Worm (Caenorhabditis elegans): ENCODE data around the gene K02D10.8.

Gene K02D10.8

DNA sequence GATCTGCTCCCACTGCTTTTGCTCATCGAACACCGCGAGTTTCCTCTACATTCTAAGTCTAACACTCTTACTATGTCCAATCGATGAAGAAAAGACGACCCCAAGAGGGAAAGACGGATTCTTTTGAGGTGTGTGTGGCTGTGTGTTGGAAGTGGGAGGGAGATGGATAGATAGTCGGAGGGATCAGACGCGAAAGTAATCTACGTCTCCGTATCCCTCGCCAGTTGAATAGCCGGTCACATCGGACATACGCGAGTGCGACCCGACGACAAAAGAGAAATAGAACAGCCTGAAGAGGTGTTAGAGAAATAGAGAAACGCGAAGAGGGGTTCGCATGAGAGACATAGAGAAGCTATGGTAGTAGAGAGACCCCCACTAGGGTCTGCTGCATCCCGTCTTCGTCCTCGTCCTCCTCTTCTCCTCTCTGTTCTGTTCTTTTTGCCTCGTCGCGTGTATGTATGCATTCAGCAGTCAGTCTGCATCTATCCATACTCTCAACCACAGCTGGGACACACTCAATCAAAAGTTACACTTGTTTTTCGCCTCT lies 9.5 kb downstream of the K02D10.8 start (continued):
- TF ChIP-seq R02D3.7 (tag; optimal IDR thresholded peaks at IDR 0.05) (no peak), ceh-28 (tag; optimal IDR thresholded peaks at IDR 0.05) (peak; percentile 72), unc-39 (tag; optimal IDR thresholded peaks at IDR 0.05) (no peak), zfp-3 (GFP tag; conservative IDR thresholded peaks at IDR 0.05) (0 out of 2 replicates have a peak, but pooled peaks have one; percentile 14), D1046.2 (GFP tag; IDR thresholded peaks at IDR 0.05) (0 out of 2 replicates have a peak, but pooled peaks have one; percentile 56), ceh-20 (GFP tag; IDR thresholded peaks at IDR 0.05) (peak; percentile 89), daf-12 (tag; optimal IDR thresholded peaks at IDR 0.05) (no peak), aha-1 (tag) (peak; percentile 98), php-3 (GFP tag; IDR thresholded peaks at IDR 0.05) (peak; percentile 46; the same call in 1 of the 2 replicates), zag-1 (tag; optimal IDR thresholded peaks at IDR 0.05) (peak; percentile 78), lin-29 (GFP tag; IDR thresholded peaks at IDR 0.05) (peak; percentile 78), pqm-1 (tag; optimal IDR thresholded peaks at IDR 0.05) (peak; percentile 54), hlh-11 (tag; optimal IDR thresholded peaks at IDR 0.05) (peak; percentile 99), nhr-76 (tag; optimal IDR thresholded peaks at IDR 0.05) (no peak), fos-1 (tag; optimal IDR thresholded peaks at IDR 0.05) (peak; percentile 62), mes-2 (tag; optimal IDR thresholded peaks at IDR 0.05; ENCODE audit: poor library complexity, severe bottlenecking) (peak; percentile 69), mdl-1 (tag; optimal IDR thresholded peaks at IDR 0.05) (peak; percentile 89 to 97), F10B5.3 (tag; optimal IDR thresholded peaks at IDR 0.05) (peak; percentile 81), daf-16 (GFP tag; optimal IDR thresholded peaks at IDR 0.05) (peak; percentile 27 to 83), daf-16 (tag; optimal IDR thresholded peaks at IDR 0.05) (peak; percentile 60), ctbp-1 (GFP tag; IDR thresholded peaks at IDR 0.05) (peak; percentile 97), jun-1 (tag; optimal IDR thresholded peaks at IDR 0.05) (peak; percentile 87), mxl-2 (GFP tag; conservative IDR thresholded peaks at IDR 0.05) (no peak; the same call in 1 of the 2 replicates), gei-8 (GFP tag; optimal IDR thresholded peaks at IDR 0.05) (peak; percentile 94), arid-1 (GFP tag; conservative IDR thresholded peaks at IDR 0.05) (peak; percentile 88), unc-130 (GFP tag; optimal IDR thresholded peaks at IDR 0.05) (no peak), hmg-1.1 (GFP tag; IDR thresholded peaks at IDR 0.05) (peak; percentile 98), nhr-25 (tag; optimal IDR thresholded peaks at IDR 0.05; ENCODE audit: borderline replicate concordance, insufficient read depth) (peak; percentile 95), attf-4 (tag; optimal IDR thresholded peaks at IDR 0.05) (peak; percentile 13), ztf-7 (tag; optimal IDR thresholded peaks at IDR 0.05) (peak; percentile 88), nhr-10 (tag; optimal IDR thresholded peaks at IDR 0.05) (peak; percentile 60), aly-2 (tag; optimal IDR thresholded peaks at IDR 0.05) (no peak), snpc-1.2 (GFP tag; IDR thresholded peaks at IDR 0.05) (0 out of 2 replicates have a peak, but pooled peaks have one; percentile 12), dmd-9 (GFP tag; IDR thresholded peaks at IDR 0.05) (0 out of 2 replicates have a peak, but pooled peaks have one; percentile 9), T26A8.4 (GFP tag; IDR thresholded peaks at IDR 0.05) (peak; percentile 92), rbr-2 (tag; optimal IDR thresholded peaks at IDR 0.05) (peak; percentile 97), F37D6.2 (tag; optimal IDR thresholded peaks at IDR 0.05) (peak; percentile 93), skn-1 (tag; optimal IDR thresholded peaks at IDR 0.05) (peak; percentile 14), mdt-29 (GFP tag; IDR thresholded peaks at IDR 0.05) (peak; percentile 56; the same call in 1 of the 2 replicates), zfp-2 (tag; optimal IDR thresholded peaks at IDR 0.05) (no peak), Y105C5A.15 (GFP tag; IDR thresholded peaks at IDR 0.05) (no peak), tra-1 (GFP tag; IDR thresholded peaks at IDR 0.05) (peak; percentile 91), nhr-11 (tag; optimal IDR thresholded peaks at IDR 0.05) (peak; percentile 93), nhr-6 (tag; optimal IDR thresholded peaks at IDR 0.05) (peak; percentile 84), ceh-32 (tag; optimal IDR thresholded peaks at IDR 0.05; ENCODE audit: poor library complexity) (peak; percentile 64), lin-1 (GFP tag; IDR thresholded peaks at IDR 0.05) (peak; percentile 82; the same call in 1 of the 2 replicates), zip-2 (tag; optimal IDR thresholded peaks at IDR 0.05) (no peak), hlh-30 (tag; optimal IDR thresholded peaks at IDR 0.05; ENCODE audit: insufficient read depth) (peak; percentile 95), lin-38 (GFP tag; IDR thresholded peaks at IDR 0.05) (peak; percentile 70), ces-1 (GFP tag; optimal IDR thresholded peaks at IDR 0.05) (peak; percentile 69), T20F7.1 (GFP tag; optimal IDR thresholded peaks at IDR 0.05) (peak; percentile 77)

Data from whole organism, L4 larva.